Fruit fly (Drosophila melanogaster) Kc167 (cell line): ENCODE results near the gene Atxn7.

Experiments used
- Myc ChIP-seq: fragments of >200 bp; optimal IDR thresholded peaks from 2 replicates; lab custom pipeline; 2017; ENCODE audit warnings: missing external identifiers
- Sin3A ChIP-seq: fragments of >200 bp; optimal IDR thresholded peaks from 2 replicates; lab custom pipeline; 2018; ENCODE audit warnings: missing external identifiers
- h ChIP-seq: fragments of >200 bp; optimal IDR thresholded peaks from 3 replicates; lab custom pipeline; 2018; ENCODE audit warnings: missing external identifiers
- insv ChIP-seq: fragments of >200 bp; optimal IDR thresholded peaks from 3 replicates; lab custom pipeline; 2018; ENCODE audit warnings: missing external identifiers
- psq ChIP-seq: fragments of >200 bp; optimal IDR thresholded peaks from 2 replicates; lab custom pipeline; 2017; ENCODE audit warnings: missing external identifiers
- ttk ChIP-seq: sonication (Bioruptor generic); optimal IDR thresholded peaks from 2 replicates; lab custom pipeline; 2017; ENCODE audit warnings: missing external identifiers

Atxn7 gene

DNA sequence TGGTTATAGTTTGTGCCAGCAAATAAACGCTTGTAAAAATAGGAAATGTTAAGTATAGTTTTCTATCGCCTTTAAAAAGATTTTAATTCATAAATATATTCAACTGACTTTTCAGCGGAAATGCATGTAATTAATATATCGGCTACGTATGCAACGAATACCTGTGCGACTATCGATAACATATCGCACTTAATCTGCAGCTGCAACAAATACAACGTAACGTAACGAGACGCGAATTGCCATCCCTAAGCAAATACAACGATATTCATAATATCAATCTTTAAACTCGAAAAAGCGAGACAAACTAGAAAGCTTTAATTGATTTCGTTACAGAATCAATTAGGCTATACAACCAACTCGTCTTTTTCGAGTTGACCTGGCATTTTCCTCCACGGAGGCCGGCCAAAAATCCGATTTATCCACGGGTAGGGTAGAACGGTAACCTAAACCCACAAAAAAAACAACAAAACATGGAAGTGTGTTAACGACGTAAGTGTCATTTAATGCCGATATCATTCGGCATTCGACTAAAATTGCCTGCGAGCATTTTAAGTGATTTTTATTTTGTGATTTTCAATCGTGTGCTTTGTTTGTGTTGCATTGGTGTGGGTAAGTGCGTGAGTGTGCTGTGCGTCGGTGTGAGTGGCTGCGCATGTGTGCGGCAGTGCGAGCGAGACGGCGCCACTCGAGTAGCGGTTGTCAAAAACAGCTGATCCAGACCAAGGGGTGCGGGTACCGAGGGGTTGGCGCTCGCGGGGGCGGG is at the start of gene Atxn7:
Atxn7 (plus strand) TSS at position 187 of the 763 bp plus-strand sequence.
- TF ChIP-seq insv (lab: Kevin White, UChicago) (no peak), psq (lab: Kevin White, UChicago) (no peak), Sin3A (lab: Kevin White, UChicago) (no peak), h (no peak), Myc (lab: Kevin White, UChicago) (no peak), ttk (lab: Kevin White, UChicago) (no peak)

DNA sequence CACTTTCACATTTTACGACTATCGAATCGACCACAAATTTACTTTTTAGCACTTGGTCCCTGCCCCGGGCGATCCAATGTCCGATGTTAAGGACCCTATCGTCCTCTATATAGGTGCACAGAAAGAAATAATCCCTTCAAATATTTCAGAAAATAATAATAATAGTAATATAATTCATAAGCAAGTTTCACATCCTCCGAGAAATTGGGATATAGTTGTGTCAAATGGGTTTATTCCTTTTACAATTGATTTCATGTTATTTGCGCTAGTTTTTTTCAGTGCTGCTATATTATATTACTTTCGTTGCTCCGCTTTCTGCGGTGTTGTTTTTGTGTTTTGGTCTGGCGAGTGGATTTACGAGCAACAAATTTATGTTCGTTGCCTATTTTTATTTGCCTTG is 27.2 kb upstream of the Atxn7 start:
- no peak for TF ChIP-seq Myc (lab: Kevin White, UChicago)
- TF ChIP-seq Sin3A (lab: Kevin White, UChicago): no peak
- no peak for TF ChIP-seq insv (lab: Kevin White, UChicago)
- TF ChIP-seq psq (lab: Kevin White, UChicago): no peak
- no peak for TF ChIP-seq ttk (lab: Kevin White, UChicago)
- no peak for TF ChIP-seq h

DNA sequence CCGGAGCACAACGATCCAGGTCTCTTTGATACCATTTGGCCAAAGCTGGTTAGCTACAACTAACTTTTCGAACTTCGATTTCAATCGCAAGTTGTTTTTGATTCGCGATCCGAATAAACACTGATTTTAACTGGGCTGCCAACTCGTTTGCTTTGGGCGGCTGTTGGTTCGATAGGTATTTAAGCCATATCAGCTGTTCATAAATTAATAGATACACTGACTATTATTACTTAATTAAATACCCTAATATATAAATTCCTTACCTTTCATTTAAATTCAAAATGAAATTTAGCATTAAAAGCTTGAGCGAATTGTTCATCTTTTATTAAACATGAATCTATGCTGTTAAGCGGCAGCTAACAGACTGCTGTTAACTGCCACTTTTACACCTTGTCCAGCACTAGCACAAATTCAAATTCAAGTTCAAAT is 18.4 kb upstream of the Atxn7 start, which contains the start of gene CG9967:
CG9967 (minus strand) TSS at position 129 of the 429 bp plus-strand sequence.
- TF ChIP-seq Sin3A (lab: Kevin White, UChicago): no peak
- no peak for TF ChIP-seq ttk (lab: Kevin White, UChicago)
- TF ChIP-seq insv (lab: Kevin White, UChicago): no peak
- TF ChIP-seq h: no peak
- no peak for TF ChIP-seq psq (lab: Kevin White, UChicago)
- no peak for TF ChIP-seq Myc (lab: Kevin White, UChicago)

DNA sequence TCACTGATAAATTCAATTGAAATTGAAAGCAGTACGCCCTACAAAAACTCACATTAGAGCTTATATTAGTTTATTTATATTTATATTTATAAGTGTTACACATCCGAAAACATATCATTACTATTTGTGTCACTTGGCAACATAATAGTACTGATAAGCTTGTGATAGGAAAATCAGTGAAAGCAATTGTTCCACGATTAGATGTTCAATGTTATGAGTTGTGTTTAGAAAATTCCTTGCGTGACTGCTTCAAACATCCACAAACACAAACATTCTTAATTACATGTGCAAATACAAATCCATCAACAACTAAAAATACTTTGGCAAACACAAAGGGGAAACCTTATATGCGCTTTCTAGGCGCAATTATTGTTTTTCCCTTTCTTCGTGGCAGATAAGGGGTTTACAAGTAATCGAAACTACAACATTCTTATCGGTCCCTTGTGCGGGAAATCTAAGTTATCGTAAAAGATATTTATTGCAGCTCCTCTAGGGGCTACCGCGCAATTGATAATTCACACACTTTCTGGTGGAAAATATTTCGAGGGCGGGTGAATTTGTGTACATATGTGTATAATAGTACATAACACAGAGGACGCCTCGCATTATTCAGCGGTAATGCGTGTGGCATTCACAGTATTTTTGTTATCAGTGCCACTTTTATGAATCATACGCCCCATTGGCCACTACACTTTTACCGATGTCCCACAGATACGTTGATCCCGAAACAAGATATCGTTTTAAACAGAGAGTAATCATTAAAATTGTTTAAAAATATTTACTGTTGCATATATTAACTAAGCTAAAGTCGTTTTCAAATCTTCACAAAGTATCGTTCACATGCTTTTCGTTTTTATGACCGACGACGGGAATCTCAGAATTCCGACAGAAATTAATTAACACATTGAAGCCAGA is 13.5 kb upstream of the Atxn7 start:
- TF ChIP-seq ttk (lab: Kevin White, UChicago): no peak
- no peak for TF ChIP-seq psq (lab: Kevin White, UChicago)
- no peak for TF ChIP-seq insv (lab: Kevin White, UChicago)
- TF ChIP-seq h: no peak
- TF ChIP-seq Sin3A (lab: Kevin White, UChicago): no peak
- no peak for TF ChIP-seq Myc (lab: Kevin White, UChicago)

DNA sequence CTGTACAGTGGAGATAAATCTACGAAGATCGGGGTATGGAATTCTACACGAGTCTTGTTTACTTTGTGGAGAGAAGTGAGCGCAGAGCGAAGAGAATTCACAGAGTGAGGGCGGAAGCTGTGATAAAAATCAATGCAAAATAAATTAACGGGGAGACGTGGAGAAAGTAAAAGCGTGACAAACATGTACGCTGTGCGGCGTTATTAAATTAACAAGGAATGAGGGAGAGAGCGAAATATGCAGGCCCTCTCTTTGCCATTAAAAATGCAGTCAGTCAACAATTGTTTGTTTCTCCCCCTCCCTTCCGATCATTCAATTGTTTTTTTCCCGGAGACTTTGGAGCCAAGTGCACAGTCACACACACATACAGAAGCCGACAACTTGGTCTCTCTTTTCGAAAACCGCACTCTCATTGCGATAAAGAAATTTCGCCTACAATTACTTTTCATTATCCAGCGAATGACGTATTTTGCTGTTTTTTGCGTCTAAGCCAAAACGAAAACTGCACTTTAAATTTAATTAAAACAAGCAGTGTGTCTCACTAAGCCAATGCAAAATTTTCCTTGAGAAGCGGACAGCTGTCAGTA is 12.7 kb upstream of the Atxn7 start:
- TF ChIP-seq ttk (lab: Kevin White, UChicago) (no peak), Myc (lab: Kevin White, UChicago) (no peak), insv (lab: Kevin White, UChicago) (no peak), Sin3A (lab: Kevin White, UChicago) (no peak), h (no peak), psq (lab: Kevin White, UChicago) (no peak)

DNA sequence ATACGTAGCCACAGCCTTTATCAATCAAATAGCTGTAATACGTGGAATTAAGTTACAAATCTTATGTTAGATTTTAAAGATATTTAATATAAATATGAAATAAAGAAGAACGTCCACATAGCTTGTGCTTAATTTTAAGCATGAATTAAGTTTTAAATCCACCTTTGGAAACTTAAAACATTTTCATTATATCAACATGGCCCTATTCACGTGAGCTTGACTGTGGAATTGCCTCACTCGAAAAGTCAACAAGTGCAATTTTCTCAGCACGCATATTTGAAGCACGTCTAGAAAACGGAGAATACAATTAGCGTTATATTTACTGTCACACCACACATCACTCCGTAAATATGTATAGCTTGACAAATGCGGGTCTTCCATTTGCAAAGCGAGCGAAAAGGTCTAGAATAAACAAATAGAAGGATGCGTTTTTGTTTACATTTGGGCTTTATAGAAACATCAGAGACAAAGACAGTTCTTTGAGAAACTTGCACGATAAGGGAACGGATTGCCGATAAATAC is 12.0 kb upstream of the Atxn7 start:
- TF ChIP-seq Sin3A (lab: Kevin White, UChicago): no peak
- TF ChIP-seq Myc (lab: Kevin White, UChicago): no peak
- TF ChIP-seq h: no peak
- no peak for TF ChIP-seq insv (lab: Kevin White, UChicago)
- no peak for TF ChIP-seq psq (lab: Kevin White, UChicago)
- TF ChIP-seq ttk (lab: Kevin White, UChicago): no peak

DNA sequence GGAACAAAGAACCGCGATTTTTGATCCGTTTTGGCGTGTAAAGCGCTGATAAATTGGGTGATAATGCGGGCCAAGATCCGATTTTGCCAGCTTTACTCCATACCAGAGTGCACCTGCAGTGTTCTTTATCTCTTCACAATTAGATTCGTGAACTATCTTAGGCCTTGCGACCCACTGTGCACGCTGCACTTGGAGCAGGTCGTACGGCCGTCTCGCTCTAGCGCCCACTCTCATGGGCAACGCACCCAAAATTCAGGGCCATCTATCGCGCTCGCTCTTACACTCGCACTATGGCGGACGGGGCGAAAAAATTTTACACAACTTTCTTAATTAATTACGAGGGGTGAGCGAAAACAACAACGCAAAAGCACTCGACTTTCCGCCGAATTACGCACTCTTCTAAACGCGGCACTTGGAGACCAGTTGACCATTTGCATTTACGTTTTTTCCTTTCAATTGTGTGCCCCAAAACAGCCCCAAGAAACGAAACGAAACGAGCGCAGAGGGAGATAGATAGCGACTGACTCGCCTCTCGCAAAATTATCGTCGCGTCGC is 11.4 kb upstream of the Atxn7 start:
- TF ChIP-seq insv (lab: Kevin White, UChicago): no peak
- TF ChIP-seq psq (lab: Kevin White, UChicago): no peak
- no peak for TF ChIP-seq Myc (lab: Kevin White, UChicago)
- no peak for TF ChIP-seq h
- TF ChIP-seq ttk (lab: Kevin White, UChicago): no peak
- no peak for TF ChIP-seq Sin3A (lab: Kevin White, UChicago)

DNA sequence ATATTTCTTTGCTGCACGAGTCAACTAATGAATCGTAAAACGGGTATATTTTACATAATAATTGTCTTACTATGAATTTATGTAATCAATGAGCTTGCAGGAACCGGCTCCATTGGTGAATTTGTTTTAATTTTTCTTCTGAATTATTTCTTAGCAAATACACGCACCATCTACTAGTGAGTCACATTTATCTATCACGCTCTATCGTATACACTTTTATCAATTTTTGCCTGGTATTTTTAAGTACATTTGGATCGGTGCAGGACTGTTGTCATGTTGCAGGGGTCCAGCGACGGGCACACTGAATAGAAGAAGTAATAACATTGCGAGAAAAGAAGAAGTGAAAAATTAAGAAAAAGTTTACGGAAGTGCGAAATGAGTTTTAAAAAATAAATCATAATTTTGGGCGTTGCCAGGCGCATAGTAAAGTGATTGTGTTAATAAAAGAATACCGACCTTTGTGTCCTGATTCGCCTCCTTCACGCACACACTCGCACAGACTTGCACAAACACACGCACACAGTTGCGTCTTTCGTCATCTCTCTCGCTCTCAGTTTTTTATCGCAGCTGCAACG is 10.5 kb upstream of the Atxn7 start, which contains the start of the genes Rab5 and Axud1:
Rab5 (minus strand) TSS at position 197 of the 575 bp plus-strand sequence.
Axud1 (plus strand) TSS at position 269 of the 575 bp plus-strand sequence.
- TF ChIP-seq Myc (lab: Kevin White, UChicago) (no peak), insv (lab: Kevin White, UChicago) (no peak), psq (lab: Kevin White, UChicago) (no peak), Sin3A (lab: Kevin White, UChicago) (no peak), ttk (lab: Kevin White, UChicago) (no peak), h (no peak)

DNA sequence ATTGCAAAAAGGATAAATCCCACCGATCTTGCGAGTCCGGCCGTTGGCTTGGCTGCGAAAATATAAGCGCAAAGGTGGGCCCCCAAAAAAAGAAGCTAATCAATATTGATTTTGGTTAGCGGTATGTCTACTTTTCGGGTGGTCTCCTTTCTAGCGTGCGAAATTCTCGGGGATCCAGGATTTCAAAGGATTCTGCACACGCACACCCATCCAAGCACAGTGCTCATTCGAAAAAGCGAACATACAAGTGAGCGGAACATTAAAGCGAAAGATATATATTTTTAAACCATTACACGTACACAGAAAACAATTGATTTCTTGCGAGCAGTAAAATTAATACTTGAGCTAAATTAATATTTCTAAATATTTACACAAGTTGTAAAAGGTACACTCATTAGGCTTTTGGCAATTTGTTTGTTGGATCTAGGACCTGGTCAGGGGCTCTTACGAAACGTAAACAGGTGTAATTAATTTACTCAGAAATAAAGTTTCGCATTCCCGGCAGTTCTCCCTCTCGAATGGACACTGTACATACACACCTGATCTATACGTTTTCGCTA is 9.9 kb upstream of the Atxn7 start:
- TF ChIP-seq Myc (lab: Kevin White, UChicago) (no peak), h (no peak), ttk (lab: Kevin White, UChicago) (no peak), Sin3A (lab: Kevin White, UChicago) (no peak), psq (lab: Kevin White, UChicago) (no peak), insv (lab: Kevin White, UChicago) (no peak)

DNA sequence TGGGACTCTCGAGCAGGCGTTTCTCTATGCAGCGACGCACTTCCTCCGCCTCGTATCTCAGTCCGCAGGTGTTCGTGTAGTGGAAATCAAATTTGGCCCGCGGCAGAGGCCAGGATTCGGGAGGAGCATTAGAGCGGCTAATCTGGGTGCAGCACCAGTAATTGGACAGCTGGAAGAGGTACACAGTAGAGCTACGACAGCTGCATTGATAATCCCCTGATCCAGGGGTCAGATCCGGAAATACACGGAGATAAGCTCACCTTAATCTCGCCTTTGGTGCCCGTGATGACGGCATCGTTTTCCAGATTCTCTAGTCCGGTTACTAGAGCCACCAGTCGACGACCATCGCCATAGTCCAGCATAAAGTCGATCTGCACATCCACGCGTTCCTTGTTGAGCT is 5.3 kb upstream of the Atxn7 start:
- TF ChIP-seq h: no peak
